Worm (Caenorhabditis elegans) whole organism, L3 larva: ENCODE data around the gene str-231.

Source experiments
- ceh-82 ChIP-seq: fragments of 150-350 bp; optimal IDR thresholded peaks from 2 replicates; lab custom pipeline; 2014; ENCODE audit warnings: missing biosample characterization, missing genetic modification characterization
- elt-1 ChIP-seq: fragments of 150-350 bp; optimal IDR thresholded peaks from 2 replicates; lab custom pipeline; 2014; ENCODE audit warnings: missing biosample characterization, missing genetic modification characterization
- elt-2 ChIP-seq: sonication (generic microtip); optimal IDR thresholded peaks from 2 replicates; lab custom pipeline; 2016; ENCODE audit warnings: missing genetic modification reagents, mild to moderate bottlenecking, missing genetic modification characterization, missing compliant biosample characterization

DNA sequence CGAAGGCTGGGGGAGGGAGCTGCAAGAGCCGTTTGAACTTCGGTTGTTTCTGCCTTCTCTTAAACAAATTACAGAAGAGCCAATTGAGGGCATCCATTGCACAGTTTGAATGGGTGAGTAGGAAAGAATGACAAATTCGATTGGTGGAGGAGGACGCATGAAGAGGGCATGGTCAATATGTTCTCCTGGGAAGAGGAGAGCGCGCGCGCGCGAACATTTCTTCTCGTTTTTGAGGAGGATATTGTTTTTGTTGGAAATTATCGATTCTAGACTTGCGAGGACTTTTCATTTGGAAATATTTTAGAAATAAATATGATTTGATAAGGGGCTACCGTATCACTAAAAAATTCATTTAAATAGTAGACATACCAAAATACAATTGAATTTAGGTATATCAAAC, 24.2 kb upstream of the str-231 start, which contains the start of gene T10C6.7:
- TF ChIP-seq elt-1 (tag; lab: Kevin White, UChicago) (no peak), elt-2 (tag; lab: Kevin White, UChicago) (no peak), ceh-82 (tag; lab: Kevin White, UChicago) (no peak)
